Worm (Caenorhabditis elegans): ENCODE results near the gene ula-1.

The ula-1 gene

ce11 chrIII:4906365-4906764, 13.8 kb downstream of the ula-1 start (continued):
- 0 out of 2 replicates have a peak, but pooled peaks have one; percentile 14 for TF ChIP-seq nhr-41 (GFP tag; IDR thresholded peaks at IDR 0.05)
- peak; percentile 68 for TF ChIP-seq pqm-1 (tag; optimal IDR thresholded peaks at IDR 0.05)
- peak; percentile 33; the same call in 1 of the 2 replicates for TF ChIP-seq dmd-6 (GFP tag; IDR thresholded peaks at IDR 0.05)
- TF ChIP-seq lin-38 (GFP tag; IDR thresholded peaks at IDR 0.05), result no peak
- TF ChIP-seq Y75B8A.6 (GFP tag; IDR thresholded peaks at IDR 0.05), result no peak
- TF ChIP-seq daf-8 (GFP tag; IDR thresholded peaks at IDR 0.05), result no peak
- TF ChIP-seq sdz-12 (GFP tag; optimal IDR thresholded peaks at IDR 0.05), result no peak
- no peak for TF ChIP-seq F49E8.2 (tag; optimal IDR thresholded peaks at IDR 0.05; ENCODE audit: borderline replicate concordance)
- no peak for TF ChIP-seq daf-12 (tag; optimal IDR thresholded peaks at IDR 0.05)
- no peak for TF ChIP-seq egl-27 (tag; optimal IDR thresholded peaks at IDR 0.05)
- TF ChIP-seq spr-1 (tag; optimal IDR thresholded peaks at IDR 0.05), result no peak
- no peak for TF ChIP-seq nhr-48 (tag; optimal IDR thresholded peaks at IDR 0.05)
- peak; percentile 25 for TF ChIP-seq mxl-3 (GFP tag; optimal IDR thresholded peaks at IDR 0.05)
- TF ChIP-seq nhr-10 (tag; optimal IDR thresholded peaks at IDR 0.05), result no peak
- TF ChIP-seq ceh-20 (GFP tag; IDR thresholded peaks at IDR 0.05), result no peak
- TF ChIP-seq nhr-76 (tag; optimal IDR thresholded peaks at IDR 0.05), result no peak

DNA sequence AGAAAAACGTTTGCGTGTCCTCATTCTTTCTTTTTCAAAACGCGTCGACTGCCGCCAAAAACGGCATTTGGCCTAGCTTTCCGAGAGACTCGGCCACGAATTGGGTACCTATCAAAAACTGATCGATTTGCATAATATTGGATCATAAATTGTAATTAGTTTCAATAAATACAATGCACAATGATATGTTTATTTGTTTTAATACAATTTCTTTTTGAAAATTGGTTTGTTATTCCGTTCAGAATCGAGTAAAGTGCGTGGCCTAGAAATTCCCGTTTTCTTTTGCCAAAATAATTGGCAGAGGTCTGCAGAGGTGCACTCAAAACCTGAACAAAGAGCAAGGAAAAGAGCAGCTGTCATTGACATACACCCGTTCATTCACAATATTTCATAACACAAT, 14.7 kb downstream of the ula-1 start, which contains the start of gene F26F4.8:
Gene F26F4.8, minus strand, starts transcription at position 69 of the 400 bp plus-strand sequence.
- TF ChIP-seq zag-1 (tag; optimal IDR thresholded peaks at IDR 0.05) (no peak), dpl-1 (GFP tag; optimal IDR thresholded peaks at IDR 0.05) (peak; percentile 49), duxl-1 (tag; optimal IDR thresholded peaks at IDR 0.05; ENCODE audit: poor library complexity) (no peak), mes-2 (tag; optimal IDR thresholded peaks at IDR 0.05; ENCODE audit: poor library complexity, severe bottlenecking) (peak; percentile 69), lin-29 (GFP tag; IDR thresholded peaks at IDR 0.05) (no peak), F44E2.7 (GFP tag; IDR thresholded peaks at IDR 0.05) (no peak), Y75B8A.6 (GFP tag; IDR thresholded peaks at IDR 0.05) (no peak), D1046.2 (GFP tag; IDR thresholded peaks at IDR 0.05) (no peak), skn-1 (tag; optimal IDR thresholded peaks at IDR 0.05) (no peak), Y105C5A.15 (GFP tag; IDR thresholded peaks at IDR 0.05) (no peak), mdt-29 (GFP tag; IDR thresholded peaks at IDR 0.05) (no peak), vab-7 (GFP tag; IDR thresholded peaks at IDR 0.05) (no peak), nhr-11 (tag; optimal IDR thresholded peaks at IDR 0.05) (no peak), hif-1 (tag; optimal IDR thresholded peaks at IDR 0.05) (peak in 1 of 2 experiments; percentile 52), daf-19 (GFP tag; conservative IDR thresholded peaks at IDR 0.05) (no peak), rbr-2 (tag; optimal IDR thresholded peaks at IDR 0.05) (peak; percentile 3), T20F7.1 (GFP tag; optimal IDR thresholded peaks at IDR 0.05) (no peak), zip-11 (GFP tag; IDR thresholded peaks at IDR 0.05) (no peak), pha-4 (GFP tag; IDR thresholded peaks at IDR 0.05) (no peak), pha-4 (tag; optimal IDR thresholded peaks at IDR 0.05) (no peak), nhr-6 (tag; optimal IDR thresholded peaks at IDR 0.05) (no peak), unc-130 (GFP tag; optimal IDR thresholded peaks at IDR 0.05) (peak; percentile 77), lin-38 (GFP tag; IDR thresholded peaks at IDR 0.05) (no peak), spr-1 (tag; optimal IDR thresholded peaks at IDR 0.05) (no peak)

ce11 chrIII:4903784-4904183, 16.3 kb downstream of the ula-1 start, which contains the start of gene kbp-2:
kbp-2 (minus strand) TSS chrIII:4903884.
- TF ChIP-seq ZK546.5 (tag; optimal IDR thresholded peaks at IDR 0.05) (no peak), fos-1 (tag; optimal IDR thresholded peaks at IDR 0.05) (no peak), saeg-2 (GFP tag; IDR thresholded peaks at IDR 0.05) (no peak), dmd-8 (GFP tag; IDR thresholded peaks at IDR 0.05) (no peak), lin-39 (tag; optimal IDR thresholded peaks at IDR 0.05) (no peak), dmd-6 (GFP tag; IDR thresholded peaks at IDR 0.05) (no peak), nhr-6 (tag; optimal IDR thresholded peaks at IDR 0.05) (no peak), R02D3.7 (tag; optimal IDR thresholded peaks at IDR 0.05) (no peak), madf-5 (GFP tag; IDR thresholded peaks at IDR 0.05) (no peak), F37D6.2 (tag; optimal IDR thresholded peaks at IDR 0.05) (no peak)
